Worm (Caenorhabditis elegans) whole organism, L4 larva: ENCODE measurements around the gene Y39B6A.42.

Source experiments
- F44E2.7 ChIP-seq: fragments of 200-800 bp; sonication (Bioruptor generic); IDR thresholded peaks from 2 replicates; pipeline ENCODE4 v2.1.2; 2022; ENCODE audit warnings: missing genetic modification characterization, missing compliant biosample characterization
- T26A8.4 ChIP-seq: fragments of 200-800 bp; sonication (Bioruptor generic); IDR thresholded peaks from 2 replicates; pipeline ENCODE4 v1.3.6; 2022; ENCODE audit warnings: missing genetic modification characterization, missing compliant biosample characterization
- Y75B8A.6 ChIP-seq: fragments of 200-800 bp; sonication (Bioruptor generic); IDR thresholded peaks from 2 replicates; pipeline ENCODE4 v1.3.6; 2022; ENCODE audit warnings: missing genetic modification reagents, missing genetic modification characterization, missing compliant biosample characterization
- ZK337.2 ChIP-seq: fragments of 200-800 bp; sonication (Bioruptor generic); IDR thresholded peaks from 2 replicates; pipeline ENCODE4 v1.3.6; 2022; ENCODE audit warnings: missing genetic modification reagents, missing genetic modification characterization, missing compliant biosample characterization
- ZK546.5 ChIP-seq, 2 experiments: sonication (generic microtip); optimal IDR thresholded peaks; 2 replicates each; lab custom pipeline; 2017; ENCODE audit warnings: missing biosample characterization in 2 of 2, missing genetic modification characterization in 2 of 2
- attf-4 ChIP-seq: sonication (generic microtip); optimal IDR thresholded peaks from 3 replicates; lab custom pipeline; 2017; ENCODE audit warnings: missing biosample characterization, missing genetic modification characterization
- ceh-62 ChIP-seq: sonication (generic microtip); optimal IDR thresholded peaks from 2 replicates; lab custom pipeline; 2017; ENCODE audit warnings: missing biosample characterization, missing genetic modification characterization
- ctbp-1 ChIP-seq: fragments of 200-800 bp; sonication (Bioruptor generic); IDR thresholded peaks from 2 replicates; pipeline ENCODE4 v1.3.6; 2022; ENCODE audit warnings: missing genetic modification reagents, missing genetic modification characterization, missing compliant biosample characterization
- daf-12 ChIP-seq: fragments of 150-350 bp; optimal IDR thresholded peaks from 2 replicates; lab custom pipeline; 2014; ENCODE audit warnings: missing biosample characterization, missing genetic modification reagents, missing genetic modification characterization
- daf-16 ChIP-seq, 3 experiments: sonication (generic microtip); optimal IDR thresholded peaks; 2 replicates each; lab custom pipeline; 2016 to 2017; ENCODE audit warnings: missing genetic modification characterization in 3 of 3, missing genetic modification reagents in 3 of 3, mild to moderate bottlenecking in 2 of 3, missing compliant biosample characterization in 2 of 3, missing biosample characterization in 1 of 3, moderate library complexity in 1 of 3
- daf-19 ChIP-seq: fragments of 200-800 bp; sonication (Bioruptor generic); conservative IDR thresholded peaks from 2 replicates; pipeline ENCODE4 v1.3.6; 2022; ENCODE audit warnings: missing genetic modification characterization, missing compliant biosample characterization
- daf-8 ChIP-seq: fragments of 200-800 bp; sonication (Bioruptor generic); IDR thresholded peaks from 2 replicates; pipeline ENCODE4 v1.3.6; 2022; ENCODE audit warnings: missing genetic modification characterization, missing compliant biosample characterization
- dmd-6 ChIP-seq: fragments of 200-800 bp; sonication (Bioruptor generic); IDR thresholded peaks from 2 replicates; pipeline ENCODE4 v1.3.6; 2022; ENCODE audit warnings: missing genetic modification reagents, missing genetic modification characterization, missing compliant biosample characterization
- dmd-9 ChIP-seq: fragments of 200-800 bp; sonication (Bioruptor generic); IDR thresholded peaks from 2 replicates; pipeline ENCODE4 v1.3.6; 2022; ENCODE audit warnings: missing genetic modification reagents, missing genetic modification characterization, missing compliant biosample characterization
- duxl-1 ChIP-seq: sonication (generic microtip); optimal IDR thresholded peaks from 2 replicates; lab custom pipeline; 2016; ENCODE audit warnings: mild to moderate bottlenecking, missing genetic modification characterization, moderate library complexity, missing compliant biosample characterization; ENCODE audit not compliant: poor library complexity
- egl-43 ChIP-seq: fragments of 200-800 bp; sonication (Bioruptor generic); IDR thresholded peaks from 2 replicates; pipeline ENCODE4 v1.3.6; 2022; ENCODE audit warnings: missing genetic modification reagents, missing genetic modification characterization, missing compliant biosample characterization
- fkh-10 ChIP-seq: fragments of 150-350 bp; optimal IDR thresholded peaks from 2 replicates; lab custom pipeline; 2014; ENCODE audit warnings: missing biosample characterization, missing genetic modification reagents, missing genetic modification characterization
- fos-1 ChIP-seq: fragments of 150-350 bp; optimal IDR thresholded peaks from 2 replicates; lab custom pipeline; 2014; ENCODE audit warnings: missing biosample characterization, missing genetic modification characterization
- hif-1 ChIP-seq, 2 experiments: sonication (generic microtip); optimal IDR thresholded peaks; 2 replicates each; lab custom pipeline; 2016 to 2017; ENCODE audit warnings: missing compliant biosample characterization in 2 of 2, missing genetic modification characterization in 2 of 2, missing genetic modification reagents in 2 of 2, missing genotype in 2 of 2, mild to moderate bottlenecking in 1 of 2
- hmg-1.1 ChIP-seq: fragments of 200-800 bp; sonication (Bioruptor generic); IDR thresholded peaks from 2 replicates; pipeline ENCODE4 v1.3.6; 2022; ENCODE audit warnings: missing genetic modification reagents, missing genetic modification characterization, missing compliant biosample characterization
- jun-1 ChIP-seq: fragments of 150-350 bp; optimal IDR thresholded peaks from 2 replicates; lab custom pipeline; 2014; ENCODE audit warnings: missing biosample characterization, missing genetic modification reagents, missing genetic modification characterization
- lim-7 ChIP-seq: fragments of 200-800 bp; sonication (Bioruptor generic); IDR thresholded peaks from 2 replicates; pipeline ENCODE4 v1.3.6; 2022; ENCODE audit warnings: missing genetic modification characterization, missing compliant biosample characterization
- lin-13 ChIP-seq: fragments of 150-350 bp; optimal IDR thresholded peaks from 2 replicates; lab custom pipeline; 2014; ENCODE audit warnings: missing biosample characterization, missing genetic modification reagents, missing genetic modification characterization
- lin-29 ChIP-seq: fragments of 200-800 bp; sonication (Bioruptor generic); IDR thresholded peaks from 2 replicates; pipeline ENCODE4 v1.3.6; 2022; ENCODE audit warnings: missing genetic modification reagents, missing genetic modification characterization, missing compliant biosample characterization
- lin-38 ChIP-seq: fragments of 200-800 bp; sonication (Bioruptor generic); IDR thresholded peaks from 2 replicates; pipeline ENCODE4 v1.3.6; 2022; ENCODE audit warnings: missing genetic modification reagents, missing genetic modification characterization, missing compliant biosample characterization
- lir-3 ChIP-seq: sonication (generic microtip); optimal IDR thresholded peaks from 2 replicates; lab custom pipeline; 2016; ENCODE audit warnings: mild to moderate bottlenecking, missing genetic modification characterization, missing compliant biosample characterization
- madf-9 ChIP-seq: fragments of 200-800 bp; sonication (Bioruptor generic); conservative IDR thresholded peaks from 2 replicates; pipeline ENCODE4 v1.3.6; 2022; ENCODE audit warnings: missing genetic modification reagents, missing genetic modification characterization, missing compliant biosample characterization
- mep-1 ChIP-seq: fragments of 150-350 bp; sonication (generic microtip); optimal IDR thresholded peaks from 3 replicates; lab custom pipeline; 2014; ENCODE audit warnings: missing biosample characterization, missing genetic modification characterization
- mes-2 ChIP-seq: sonication (generic microtip); optimal IDR thresholded peaks from 2 replicates; lab custom pipeline; 2016; ENCODE audit warnings: missing genotype, mild to moderate bottlenecking, missing genetic modification characterization, missing compliant biosample characterization; ENCODE audit not compliant: poor library complexity, severe bottlenecking
- mxl-2 ChIP-seq: fragments of 200-800 bp; sonication (Bioruptor generic); conservative IDR thresholded peaks from 2 replicates; pipeline ENCODE4 v1.3.6; 2022; ENCODE audit warnings: missing genetic modification reagents, missing genetic modification characterization, missing compliant biosample characterization
- mxl-3 ChIP-seq: fragments of 200-800 bp; sonication (Bioruptor generic); optimal IDR thresholded peaks from 2 replicates; lab custom pipeline; 2018; ENCODE audit warnings: mild to moderate bottlenecking, missing genetic modification characterization, missing compliant biosample characterization
- nhr-102 ChIP-seq: sonication (generic microtip); optimal IDR thresholded peaks from 2 replicates; lab custom pipeline; 2016; ENCODE audit warnings: mild to moderate bottlenecking, missing genetic modification characterization, moderate library complexity, missing compliant biosample characterization
- nhr-28 ChIP-seq: fragments of 150-350 bp; optimal IDR thresholded peaks from 2 replicates; lab custom pipeline; 2014; ENCODE audit warnings: missing biosample characterization, missing genetic modification characterization
- nhr-6 ChIP-seq: fragments of 150-350 bp; optimal IDR thresholded peaks from 2 replicates; lab custom pipeline; 2014; ENCODE audit warnings: missing biosample characterization, missing genetic modification characterization
- nhr-77 ChIP-seq: fragments of 150-350 bp; optimal IDR thresholded peaks from 2 replicates; lab custom pipeline; 2014; ENCODE audit warnings: missing biosample characterization, missing genetic modification characterization
- pqm-1 ChIP-seq: sonication (generic microtip); optimal IDR thresholded peaks from 2 replicates; lab custom pipeline; 2017; ENCODE audit warnings: missing biosample characterization, missing genetic modification characterization
- saeg-2 ChIP-seq: fragments of 200-800 bp; sonication (Bioruptor generic); IDR thresholded peaks from 2 replicates; pipeline ENCODE4 v1.3.6; 2022; ENCODE audit warnings: missing genetic modification reagents, missing genetic modification characterization, missing compliant biosample characterization
- sdz-12 ChIP-seq: fragments of 200-800 bp; sonication (Bioruptor generic); optimal IDR thresholded peaks from 2 replicates; lab custom pipeline; 2018; ENCODE audit warnings: mild to moderate bottlenecking, missing genetic modification characterization, missing compliant biosample characterization
- set-16 ChIP-seq: fragments of 200-800 bp; sonication (Bioruptor generic); IDR thresholded peaks from 2 replicates; pipeline ENCODE4 v1.3.6; 2022; ENCODE audit warnings: missing genetic modification reagents, missing genetic modification characterization, missing compliant biosample characterization
- skn-1 ChIP-seq: fragments of 150-350 bp; optimal IDR thresholded peaks from 2 replicates; lab custom pipeline; 2014; ENCODE audit warnings: missing biosample characterization, missing genetic modification characterization
- spr-1 ChIP-seq: sonication (generic microtip); optimal IDR thresholded peaks from 2 replicates; lab custom pipeline; 2016; ENCODE audit warnings: mild to moderate bottlenecking, missing genetic modification characterization, missing compliant biosample characterization
- spr-3 ChIP-seq: fragments of 200-800 bp; sonication (Bioruptor generic); optimal IDR thresholded peaks from 2 replicates; lab custom pipeline; 2018; ENCODE audit warnings: mild to moderate bottlenecking, missing genetic modification characterization, missing compliant biosample characterization
- tag-97 ChIP-seq: fragments of 200-800 bp; sonication (Bioruptor generic); IDR thresholded peaks from 2 replicates; pipeline ENCODE4 v1.3.6; 2022; ENCODE audit warnings: missing genetic modification characterization, missing compliant biosample characterization
- unc-39 ChIP-seq: sonication (generic microtip); optimal IDR thresholded peaks from 2 replicates; lab custom pipeline; 2017; ENCODE audit warnings: missing biosample characterization, missing genetic modification characterization
- unc-62 ChIP-seq, 3 experiments: fragments of 150-350 bp in 1 of 3; sonication (generic microtip); optimal IDR thresholded peaks in 2 of 3; peaks in 1 of 3; 1 replicate in 1 of 3; 2 replicates in 2 of 3; lab custom pipeline; 2014 to 2017; ENCODE audit warnings: missing biosample characterization in 3 of 3, missing genetic modification characterization in 3 of 3, missing genetic modification reagents in 3 of 3, missing genotype in 1 of 3
- zfp-2 ChIP-seq: sonication (generic microtip); optimal IDR thresholded peaks from 2 replicates; lab custom pipeline; 2016; ENCODE audit warnings: mild to moderate bottlenecking, missing genetic modification characterization, missing compliant biosample characterization
- zip-2 ChIP-seq: fragments of 150-350 bp; optimal IDR thresholded peaks from 2 replicates; lab custom pipeline; 2014; ENCODE audit warnings: missing biosample characterization, missing genetic modification characterization

The Y39B6A.42 gene

DNA sequence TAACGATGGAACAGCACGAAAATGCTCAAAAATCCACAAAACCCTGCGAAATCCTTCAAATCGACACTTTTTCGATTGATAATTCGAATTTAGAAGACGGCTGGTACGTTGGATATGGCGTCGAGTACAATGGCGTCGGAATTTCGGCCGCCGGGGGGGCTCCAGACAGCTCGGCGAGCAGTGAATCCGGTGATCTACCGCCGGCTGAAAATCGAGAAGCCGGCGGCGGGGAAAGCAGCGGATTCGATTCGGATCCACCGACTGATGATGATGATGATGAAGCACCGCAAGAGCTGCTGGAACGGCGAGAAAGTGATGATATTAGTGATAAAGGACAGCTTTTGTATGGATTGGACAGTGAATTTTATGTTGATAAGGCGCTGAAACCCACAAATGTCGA, 21.5 kb upstream of the Y39B6A.42 start:
- TF ChIP-seq attf-4 (tag; lab: Kevin White, UChicago) (no peak), zip-2 (tag; lab: Kevin White, UChicago) (no peak), sdz-12 (GFP tag; lab: Kevin White, UChicago) (no peak), fkh-10 (no peak), dmd-6 (GFP tag; lab: Robert Waterston, UW) (no peak), lim-7 (no peak), lin-38 (GFP tag; lab: Robert Waterston, UW) (no peak), set-16 (GFP tag; lab: Robert Waterston, UW) (peak; percentile 87), ZK337.2 (no peak), daf-8 (GFP tag; lab: Robert Waterston, UW) (no peak), egl-43 (GFP tag; lab: Robert Waterston, UW) (no peak), T26A8.4 (GFP tag; lab: Robert Waterston, UW) (no peak), unc-62 (GFP tag; optimal IDR thresholded peaks at IDR 0.05 in 1 of 2; lab: Kevin White, UChicago) (peak in 1 of 2 experiments; percentile 47), unc-62 (tag; optimal IDR thresholded peaks at IDR 0.05; lab: Kevin White, UChicago) (no peak), ZK546.5 (tag; optimal IDR thresholded peaks at IDR 0.05; lab: Kevin White, UChicago) (no peak), Y75B8A.6 (GFP tag; lab: Robert Waterston, UW) (no peak), nhr-6 (tag; lab: Kevin White, UChicago) (no peak), unc-39 (no peak)

DNA sequence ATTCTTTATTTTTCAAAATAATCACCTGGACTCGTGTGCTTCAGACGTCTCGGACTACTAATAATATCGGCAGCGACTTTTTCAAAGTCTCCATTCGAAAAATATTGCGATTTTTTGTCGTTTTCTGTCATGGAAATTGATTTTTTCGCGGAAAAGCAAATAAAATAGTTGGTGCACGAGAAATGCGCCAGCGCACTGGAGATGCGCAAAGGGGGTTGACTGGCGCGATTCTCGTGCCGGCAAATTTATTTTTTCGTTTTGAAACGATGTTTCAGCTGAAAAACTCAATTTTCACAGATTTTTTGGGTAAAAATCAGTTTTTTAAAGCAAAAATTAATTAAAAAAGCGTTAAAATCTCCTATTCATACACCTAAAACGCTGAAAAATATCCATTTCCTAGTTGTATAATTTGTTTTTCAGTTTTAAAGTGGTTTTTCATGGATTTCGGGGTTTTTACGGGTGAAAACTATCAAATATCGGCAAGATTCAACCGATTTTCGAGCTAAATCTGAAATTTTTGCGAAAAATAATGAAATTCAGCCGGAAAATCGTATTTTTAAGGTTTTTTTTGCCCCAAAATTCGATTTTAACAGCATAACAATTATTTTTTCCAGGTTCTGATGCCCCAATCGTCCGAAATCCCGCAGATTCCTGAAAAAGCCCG, 20.9 kb upstream of the Y39B6A.42 start, which contains the start of the genes reps-1 and Y39B6A.37:
Gene reps-1 (minus strand): TSS at position 263 of the 664 bp plus-strand sequence.
Gene Y39B6A.37 (plus strand): TSS at position 614 of the 664 bp plus-strand sequence.
- TF ChIP-seq Y75B8A.6 (GFP tag; lab: Robert Waterston, UW) = no peak
- TF ChIP-seq mxl-3 = no peak
- TF ChIP-seq mep-1 = peak; percentile 77
- no peak for TF ChIP-seq pqm-1 (tag; lab: Kevin White, UChicago)
- no peak for TF ChIP-seq jun-1
- no peak for TF ChIP-seq ZK337.2
- TF ChIP-seq set-16 (GFP tag; lab: Robert Waterston, UW) = no peak
- no peak for TF ChIP-seq sdz-12 (GFP tag; lab: Kevin White, UChicago)
- TF ChIP-seq mes-2 = peak; percentile 84
- no peak for TF ChIP-seq lir-3
- peak; percentile 64 for TF ChIP-seq nhr-102
- TF ChIP-seq ctbp-1 (GFP tag; lab: Robert Waterston, UW) = no peak
- peak; percentile 80 for TF ChIP-seq duxl-1 (tag; lab: Kevin White, UChicago)
- 0 out of 2 replicates have a peak, but pooled peaks have one; percentile 36 for TF ChIP-seq lin-29 (GFP tag; lab: Robert Waterston, UW)
- no peak for TF ChIP-seq F44E2.7 (GFP tag; lab: Robert Waterston, UW)
- peak; percentile 44 for TF ChIP-seq nhr-28
- no peak for TF ChIP-seq fos-1 (tag; lab: Kevin White, UChicago)
- TF ChIP-seq nhr-6 (tag; lab: Kevin White, UChicago) = peak; percentile 3
- peak; percentile 72 for TF ChIP-seq lin-13 (GFP tag; lab: Kevin White, UChicago)
- peak; percentile 13 for TF ChIP-seq spr-3 (GFP tag; lab: Kevin White, UChicago)
- no peak for TF ChIP-seq madf-9 (GFP tag; lab: Robert Waterston, UW)
- peak in 1 of 2 experiments; percentile 27 for TF ChIP-seq hif-1 (tag; optimal IDR thresholded peaks at IDR 0.05; lab: Kevin White, UChicago)
- TF ChIP-seq T26A8.4 (GFP tag; lab: Robert Waterston, UW) = peak; percentile 75
- no peak for TF ChIP-seq tag-97 (GFP tag; lab: Robert Waterston, UW)
- peak in 1 of 2 experiments; percentile 7 for TF ChIP-seq daf-16 (GFP tag; optimal IDR thresholded peaks at IDR 0.05; lab: Kevin White, UChicago)
- TF ChIP-seq daf-16 (tag; optimal IDR thresholded peaks at IDR 0.05; lab: Kevin White, UChicago) = peak; percentile 36
- TF ChIP-seq lin-38 (GFP tag; lab: Robert Waterston, UW) = peak; percentile 84
- TF ChIP-seq dmd-9 = peak; percentile 81
- peak; percentile 44 for TF ChIP-seq nhr-77 (tag; lab: Kevin White, UChicago)
- no peak for TF ChIP-seq ceh-62 (tag; lab: Kevin White, UChicago)
- TF ChIP-seq daf-8 (GFP tag; lab: Robert Waterston, UW) = no peak
- no peak for TF ChIP-seq daf-19 (GFP tag; lab: Robert Waterston, UW)
- no peak for TF ChIP-seq saeg-2 (GFP tag; lab: Robert Waterston, UW)
- TF ChIP-seq mxl-2 = no peak
- TF ChIP-seq zfp-2 (tag; lab: Kevin White, UChicago) = no peak
- no peak for TF ChIP-seq skn-1 (tag; lab: Kevin White, UChicago)
- peak; percentile 12 for TF ChIP-seq spr-1 (tag; lab: Kevin White, UChicago)
- TF ChIP-seq hmg-1.1 = peak; percentile 46; the same call in 1 of the 2 replicates
- no peak for TF ChIP-seq daf-12
